Worm (Caenorhabditis elegans) whole organism, L1 larva: ENCODE data around the gene B0563.6.
A peak's percentile ranks its signal among the peaks of the same experiment; 100 is the strongest.

Source experiments
- C16A3.4 ChIP-seq: fragments of 150-350 bp; optimal IDR thresholded peaks from 2 replicates; lab custom pipeline; 2014; ENCODE audit warnings: missing biosample characterization, missing genetic modification characterization
- F16B12.6 ChIP-seq: fragments of 150-350 bp; optimal IDR thresholded peaks from 2 replicates; lab custom pipeline; 2014; ENCODE audit warnings: missing biosample characterization, missing genetic modification characterization
- aha-1 ChIP-seq: fragments of 150-350 bp; optimal IDR thresholded peaks from 2 replicates; lab custom pipeline; 2014; ENCODE audit warnings: missing biosample characterization, missing genetic modification characterization
- ama-1 ChIP-seq: fragments of 150-350 bp; optimal IDR thresholded peaks from 2 replicates; lab custom pipeline; 2014
- blmp-1 ChIP-seq: fragments of 150-350 bp; optimal IDR thresholded peaks from 2 replicates; lab custom pipeline; 2014; ENCODE audit warnings: missing biosample characterization, missing genetic modification characterization
- ceh-90 ChIP-seq: sonication (generic microtip); optimal IDR thresholded peaks from 2 replicates; lab custom pipeline; 2016; ENCODE audit warnings: missing genetic modification characterization, missing compliant biosample characterization
- dpl-1 ChIP-seq, 3 experiments: fragments of 150-350 bp in 2 of 3; sonication (generic microtip) in 1 of 3; optimal IDR thresholded peaks; 2 replicates each; lab custom pipeline; 2014 to 2017; ENCODE audit warnings: missing biosample characterization in 3 of 3, missing genetic modification characterization in 3 of 3, missing genetic modification reagents in 3 of 3
- efl-1 ChIP-seq, 4 experiments: fragments of 150-350 bp; optimal IDR thresholded peaks in 3 of 4; peaks in 1 of 4; 1 replicate in 1 of 4; 2 replicates in 3 of 4; lab custom pipeline; 2014; ENCODE audit warnings: missing biosample characterization in 2 of 4, missing genetic modification characterization in 2 of 4, missing genetic modification reagents in 2 of 4
- efl-3 ChIP-seq: fragments of 200-800 bp; sonication (Bioruptor generic); optimal IDR thresholded peaks from 2 replicates; lab custom pipeline; 2018; ENCODE audit warnings: mild to moderate bottlenecking, missing genetic modification characterization, missing compliant biosample characterization
- elt-3 ChIP-seq, 6 experiments: fragments of 150-350 bp in 1 of 6; sonication (generic microtip); optimal IDR thresholded peaks; 2 replicates each; lab custom pipeline; 2017 to 2018; ENCODE audit warnings: missing biosample characterization in 6 of 6, missing genetic modification characterization in 6 of 6, inconsistent platforms in 1 of 6
- grh-1 ChIP-seq: fragments of 200-800 bp; sonication (Bioruptor generic); IDR thresholded peaks from 2 replicates; pipeline ENCODE4 v1.3.6; 2022; ENCODE audit warnings: missing genetic modification reagents, missing genetic modification characterization, missing compliant biosample characterization
- hlh-4 ChIP-seq: sonication (generic microtip); optimal IDR thresholded peaks from 2 replicates; lab custom pipeline; 2016; ENCODE audit warnings: mild to moderate bottlenecking, missing genetic modification characterization, missing compliant biosample characterization
- irx-1 ChIP-seq: sonication (generic microtip); optimal IDR thresholded peaks from 2 replicates; lab custom pipeline; 2016; ENCODE audit warnings: missing genetic modification characterization, missing compliant biosample characterization
- isw-1 ChIP-seq: fragments of 200-800 bp; sonication (Bioruptor generic); IDR thresholded peaks from 2 replicates; pipeline ENCODE4 v1.3.6; 2022; ENCODE audit warnings: missing genetic modification characterization, missing compliant biosample characterization
- lin-14 ChIP-seq: fragments of 200-800 bp; sonication (Bioruptor generic); optimal IDR thresholded peaks from 2 replicates; lab custom pipeline; 2018; ENCODE audit warnings: mild to moderate bottlenecking, missing genetic modification characterization, moderate library complexity, missing compliant biosample characterization
- lin-35 ChIP-seq, 2 experiments: fragments of 150-350 bp; optimal IDR thresholded peaks; 2 replicates each; lab custom pipeline; 2014; ENCODE audit warnings: missing biosample characterization in 2 of 2, missing genetic modification characterization in 2 of 2, missing genetic modification reagents in 2 of 2
- lsy-2 ChIP-seq, 2 experiments: fragments of 150-350 bp; optimal IDR thresholded peaks; 2 replicates each; lab custom pipeline; 2014; ENCODE audit warnings: missing biosample characterization in 2 of 2, missing genetic modification characterization in 2 of 2
- mdl-1 ChIP-seq, 2 experiments: fragments of 150-350 bp; optimal IDR thresholded peaks; 2 replicates each; lab custom pipeline; 2014 to 2017; ENCODE audit warnings: missing biosample characterization in 2 of 2, missing genetic modification characterization in 2 of 2, inconsistent platforms in 1 of 2
- mep-1 ChIP-seq: fragments of 150-350 bp; optimal IDR thresholded peaks from 2 replicates; lab custom pipeline; 2014; ENCODE audit warnings: missing biosample characterization, missing genetic modification characterization
- nhr-11 ChIP-seq: fragments of 150-350 bp; optimal IDR thresholded peaks from 2 replicates; lab custom pipeline; 2014; ENCODE audit warnings: missing biosample characterization, missing genetic modification characterization
- nhr-12 ChIP-seq: sonication (generic microtip); optimal IDR thresholded peaks from 2 replicates; lab custom pipeline; 2017; ENCODE audit warnings: missing biosample characterization, missing genetic modification characterization
- nhr-19 ChIP-seq: fragments of 200-800 bp; sonication (Bioruptor generic); conservative IDR thresholded peaks from 2 replicates; pipeline ENCODE4 v1.3.6; 2022; ENCODE audit warnings: missing genetic modification characterization, missing compliant biosample characterization
- nhr-20 ChIP-seq: sonication (generic microtip); optimal IDR thresholded peaks from 2 replicates; lab custom pipeline; 2016; ENCODE audit warnings: mild to moderate bottlenecking, missing genetic modification characterization, missing compliant biosample characterization
- nhr-47 ChIP-seq: sonication (generic microtip); optimal IDR thresholded peaks from 2 replicates; lab custom pipeline; 2016; ENCODE audit warnings: mild to moderate bottlenecking, missing genetic modification characterization, moderate library complexity, missing compliant biosample characterization
- nhr-71 ChIP-seq: sonication (generic microtip); optimal IDR thresholded peaks from 2 replicates; lab custom pipeline; 2016; ENCODE audit warnings: mild to moderate bottlenecking, missing genetic modification characterization, moderate library complexity, missing compliant biosample characterization
- nhr-85 ChIP-seq: sonication (generic microtip); peaks from one replicate; lab custom pipeline; 2016; ENCODE audit warnings: missing genetic modification characterization, inconsistent platforms, missing compliant biosample characterization
- nhr-90 ChIP-seq: sonication (generic microtip); optimal IDR thresholded peaks from 2 replicates; lab custom pipeline; 2016; ENCODE audit warnings: mild to moderate bottlenecking, missing genetic modification characterization, missing compliant biosample characterization; ENCODE audit not compliant: poor library complexity
- pag-3 ChIP-seq: sonication (generic microtip); optimal IDR thresholded peaks from 2 replicates; lab custom pipeline; 2017; ENCODE audit warnings: missing genetic modification characterization, mild to moderate bottlenecking, missing compliant biosample characterization, antibody characterized with exemption, borderline replicate concordance; ENCODE audit not compliant: insufficient read depth
- skn-1 ChIP-seq: fragments of 150-350 bp; optimal IDR thresholded peaks from 2 replicates; lab custom pipeline; 2014; ENCODE audit warnings: missing biosample characterization, missing genetic modification characterization
- snpc-4 ChIP-seq: fragments of 150-350 bp; optimal IDR thresholded peaks from 2 replicates; lab custom pipeline; 2014; ENCODE audit warnings: missing biosample characterization, missing genetic modification characterization
- snu-23 ChIP-seq: sonication (generic microtip); optimal IDR thresholded peaks from 2 replicates; lab custom pipeline; 2016; ENCODE audit warnings: missing genetic modification characterization, missing compliant biosample characterization
- sox-4 ChIP-seq: sonication (generic microtip); optimal IDR thresholded peaks from 2 replicates; lab custom pipeline; 2016; ENCODE audit warnings: missing genetic modification characterization, missing compliant biosample characterization
- tbx-2 ChIP-seq: sonication (generic microtip); optimal IDR thresholded peaks from 2 replicates; lab custom pipeline; 2016; ENCODE audit warnings: missing genetic modification characterization, missing compliant biosample characterization
- unc-130 ChIP-seq: fragments of 150-350 bp; optimal IDR thresholded peaks from 2 replicates; lab custom pipeline; 2017; ENCODE audit warnings: missing biosample characterization, missing genetic modification characterization, inconsistent platforms
- unc-86 ChIP-seq: sonication (generic microtip); optimal IDR thresholded peaks from 2 replicates; lab custom pipeline; 2016; ENCODE audit warnings: missing genetic modification characterization, missing compliant biosample characterization
- xbp-1 ChIP-seq: sonication (generic microtip); optimal IDR thresholded peaks from 2 replicates; lab custom pipeline; 2016; ENCODE audit warnings: missing genetic modification characterization, missing compliant biosample characterization
- zip-4 ChIP-seq: fragments of 200-800 bp; sonication (Bioruptor generic); optimal IDR thresholded peaks from 2 replicates; lab custom pipeline; 2018; ENCODE audit warnings: mild to moderate bottlenecking, missing genetic modification characterization, moderate library complexity, missing compliant biosample characterization

Gene B0563.6

DNA sequence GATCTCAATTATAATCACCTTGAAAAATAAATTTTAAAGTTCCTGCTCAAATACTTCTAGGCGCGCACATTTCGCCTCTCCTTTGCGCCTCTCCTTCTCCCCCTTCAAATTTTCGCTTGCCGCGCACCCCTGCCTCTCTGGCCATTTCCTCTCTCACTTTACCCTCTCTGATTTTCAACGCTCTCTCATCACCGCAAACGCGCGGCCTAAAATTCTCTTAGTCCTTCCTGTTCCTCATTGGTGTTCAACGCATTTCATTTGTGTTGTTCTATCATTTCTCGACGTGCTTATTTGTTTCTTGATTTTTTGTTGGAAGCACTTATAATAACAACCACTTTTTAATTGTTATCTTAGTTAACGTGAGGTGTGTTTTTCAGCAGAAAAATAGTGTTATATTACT is 23.7 kb upstream of the B0563.6 start, which contains the start of gene C25A11.2 (continued):
- no peak for TF ChIP-seq snpc-4
- no peak for TF ChIP-seq nhr-11 (tag; lab: Kevin White, UChicago)
- TF ChIP-seq ama-1 (lab: Kevin White, UChicago): no peak
- no peak for TF ChIP-seq elt-3 (tag; optimal IDR thresholded peaks at IDR 0.05; lab: Kevin White, UChicago)
- peak; percentile 23 for TF ChIP-seq ceh-90 (tag; lab: Kevin White, UChicago)
- TF ChIP-seq xbp-1: peak; percentile 53
- no peak for TF ChIP-seq hlh-4 (tag; lab: Kevin White, UChicago)
- no peak for TF ChIP-seq mep-1 (tag; lab: Kevin White, UChicago)
- TF ChIP-seq lin-14 (GFP tag; lab: Kevin White, UChicago): peak; percentile 96

DNA sequence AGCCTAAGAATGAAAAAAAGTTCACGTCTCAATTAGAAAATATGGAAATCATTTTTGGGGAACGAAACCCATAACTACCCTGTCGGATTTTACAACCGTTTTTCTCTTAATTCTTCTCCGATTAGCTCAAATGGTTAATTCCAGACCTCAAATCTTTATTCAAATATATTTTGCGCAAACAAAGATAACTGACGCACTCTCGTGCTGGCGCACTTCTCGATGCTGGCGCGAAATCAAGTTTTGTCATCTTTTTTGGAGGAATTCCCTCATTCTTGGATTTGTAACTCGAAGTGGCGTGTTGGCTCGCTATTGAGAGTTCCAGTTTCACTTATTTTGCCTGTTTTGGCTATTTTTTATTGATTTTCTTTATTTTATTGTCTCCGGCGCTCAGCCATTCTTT is 20.0 kb upstream of the B0563.6 start:
- no peak for TF ChIP-seq irx-1 (tag; lab: Kevin White, UChicago)
- no peak for TF ChIP-seq nhr-20 (tag; lab: Kevin White, UChicago)
- TF ChIP-seq nhr-90 (tag; lab: Kevin White, UChicago): no peak
- no peak for TF ChIP-seq sox-4 (tag; lab: Kevin White, UChicago)
- TF ChIP-seq F16B12.6 (tag; lab: Kevin White, UChicago): no peak
- no peak for TF ChIP-seq zip-4 (GFP tag; lab: Kevin White, UChicago)
- peak in 1 of 3 experiments; percentile 27 for TF ChIP-seq dpl-1 (GFP tag; optimal IDR thresholded peaks at IDR 0.05; lab: Kevin White, UChicago)
- TF ChIP-seq efl-1 (optimal IDR thresholded peaks at IDR 0.05; lab: Kevin White, UChicago): peak in 1 of 2 experiments; percentile 56
- TF ChIP-seq efl-1 (GFP tag; optimal IDR thresholded peaks at IDR 0.05 in 1 of 2; lab: Kevin White, UChicago): no peak
- TF ChIP-seq skn-1: no peak

DNA sequence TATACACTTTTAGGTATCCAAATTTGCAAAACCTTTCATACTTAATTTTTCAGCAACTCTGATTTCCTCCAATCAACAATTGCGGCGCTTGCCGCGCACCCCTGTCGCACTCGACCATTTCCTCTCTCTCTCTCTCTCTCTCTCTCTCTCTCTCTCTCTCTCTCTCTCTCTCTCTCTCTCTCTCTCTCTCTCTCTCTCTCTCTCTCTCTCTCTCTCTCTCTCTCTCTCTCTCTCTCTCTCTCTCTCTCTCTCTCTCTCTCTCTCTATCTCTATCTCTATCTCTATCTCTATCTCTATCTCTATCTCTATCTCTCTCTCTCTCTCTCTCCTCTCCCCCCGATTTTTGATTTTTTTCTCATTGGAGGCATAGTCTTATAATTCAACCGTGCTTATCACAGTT is 18.8 kb upstream of the B0563.6 start:
- TF ChIP-seq efl-1 (optimal IDR thresholded peaks at IDR 0.05; lab: Kevin White, UChicago) (peak; percentile 32 to 46), efl-1 (GFP tag; optimal IDR thresholded peaks at IDR 0.05 in 1 of 2; lab: Kevin White, UChicago) (peak in 1 of 2 experiments; percentile 92), nhr-85 (tag; lab: Kevin White, UChicago) (peak; percentile 84), lin-14 (GFP tag; lab: Kevin White, UChicago) (peak; percentile 13), nhr-19 (GFP tag; lab: Robert Waterston, UW) (peak; percentile 23; the same call in 1 of the 2 replicates)
- TF ChIP-seq, all 84 proteins: peak for 4; not testable (repeated sequence) for 80

DNA sequence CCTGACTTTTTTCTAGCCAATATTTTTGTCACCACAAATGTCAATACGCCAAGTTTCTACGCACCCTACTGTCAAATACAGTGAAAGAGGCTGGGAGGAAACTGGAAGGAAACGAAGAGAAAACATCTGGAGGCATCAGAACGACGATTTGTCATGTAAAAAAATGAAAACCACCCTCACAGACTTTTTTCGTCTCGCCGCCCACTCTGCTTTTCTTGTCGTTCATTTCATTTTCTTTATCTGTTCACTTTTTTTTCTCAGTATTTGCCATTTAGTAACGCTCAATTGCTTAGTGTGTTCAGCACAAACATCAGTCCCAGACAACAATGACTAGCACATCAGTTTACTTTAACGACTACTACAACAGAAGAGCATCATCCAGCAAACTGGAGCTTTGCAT is 8.3 kb downstream of the B0563.6 start, which contains the start of gene B0563.5:
TSS of gene B0563.5 (plus strand) at position 301 of the 400 bp plus-strand sequence.
- TF ChIP-seq isw-1 (GFP tag; lab: Robert Waterston, UW) (no peak), grh-1 (GFP tag; lab: Robert Waterston, UW) (no peak), aha-1 (tag; lab: Kevin White, UChicago) (no peak)

ce11 chrX:9146953-9147352 is 9.5 kb downstream of the B0563.6 start:
- peak; percentile 69 for TF ChIP-seq unc-130 (tag; lab: Kevin White, UChicago)
- peak in 1 of 2 experiments; percentile 65 for TF ChIP-seq lin-35 (GFP tag; optimal IDR thresholded peaks at IDR 0.05; lab: Kevin White, UChicago)
- no peak for TF ChIP-seq efl-3 (GFP tag; lab: Kevin White, UChicago)
- TF ChIP-seq elt-3 (tag; optimal IDR thresholded peaks at IDR 0.05; lab: Kevin White, UChicago): peak in 4 of 6 experiments; percentile 60 to 93 (median 76)
- no peak for TF ChIP-seq nhr-12
- peak in 1 of 2 experiments; percentile 36 for TF ChIP-seq mdl-1 (tag; optimal IDR thresholded peaks at IDR 0.05; lab: Kevin White, UChicago)
- peak; percentile 94 for TF ChIP-seq nhr-85 (tag; lab: Kevin White, UChicago)
- TF ChIP-seq nhr-71: peak; percentile 73
- no peak for TF ChIP-seq pag-3 (tag; lab: Kevin White, UChicago)
- peak; percentile 45 for TF ChIP-seq nhr-19 (GFP tag; lab: Robert Waterston, UW)
- TF ChIP-seq lsy-2 (tag; optimal IDR thresholded peaks at IDR 0.05; lab: Kevin White, UChicago): peak in 1 of 2 experiments; percentile 76
- TF ChIP-seq unc-86 (tag; lab: Kevin White, UChicago): no peak
- TF ChIP-seq lin-14 (GFP tag; lab: Kevin White, UChicago): peak; percentile 74
- TF ChIP-seq snu-23 (GFP tag; lab: Kevin White, UChicago): peak; percentile 55
- TF ChIP-seq grh-1 (GFP tag; lab: Robert Waterston, UW): peak; percentile 59
- peak; percentile 89 for TF ChIP-seq tbx-2 (tag; lab: Kevin White, UChicago)
- peak; percentile 80 for TF ChIP-seq blmp-1 (tag; lab: Kevin White, UChicago)
- peak; percentile 11 for TF ChIP-seq nhr-47 (tag; lab: Kevin White, UChicago)
- TF ChIP-seq mep-1 (tag; lab: Kevin White, UChicago): no peak
- TF ChIP-seq C16A3.4 (tag; lab: Kevin White, UChicago): peak; percentile 6
- peak; percentile 77 for TF ChIP-seq nhr-20 (tag; lab: Kevin White, UChicago)
- TF ChIP-seq nhr-90 (tag; lab: Kevin White, UChicago): peak; percentile 62
